Fruit fly (Drosophila melanogaster) whole organism, embryonic: ENCODE measurements around the gene Ccdc58.
A peak's percentile ranks its signal among the peaks of the same experiment; 100 is the strongest.

ENCODE experiments used
- Aef1 ChIP-seq: fragments of 200-800 bp; sonication (Bioruptor generic); IDR thresholded peaks from 3 replicates; pipeline ENCODE4 v1.3.6; 2022; ENCODE audit warnings: missing biosample characterization, missing genetic modification characterization
- Atf6 ChIP-seq: fragments of 200-800 bp; sonication (Bioruptor generic); IDR thresholded peaks from 2 replicates; pipeline ENCODE4 v1.3.6; 2022; ENCODE audit warnings: missing biosample characterization, missing genetic modification characterization
- Awh ChIP-seq: fragments of 200-800 bp; sonication (Bioruptor generic); IDR thresholded peaks from 2 replicates; pipeline ENCODE4, ENCODE4 v1.3.6; 2022; ENCODE audit warnings: missing biosample characterization, missing genetic modification characterization
- B-H2 ChIP-seq: fragments of 200-800 bp; sonication (Bioruptor generic); optimal IDR thresholded peaks from 2 replicates; lab custom pipeline; 2018; ENCODE audit warnings: missing biosample characterization, mild to moderate bottlenecking, missing genetic modification characterization
- CG1024 ChIP-seq: fragments of 200-800 bp; sonication (Bioruptor generic); IDR thresholded peaks from 2 replicates; pipeline ENCODE4 v1.3.6; 2022; ENCODE audit warnings: missing biosample characterization, missing genetic modification characterization
- CG10543 ChIP-seq: fragments of 200-800 bp; sonication (Bioruptor generic); optimal IDR thresholded peaks from 3 replicates; lab custom pipeline; 2017; ENCODE audit warnings: missing biosample characterization, mild to moderate bottlenecking, missing genetic modification characterization, moderate library complexity
- CG11723 ChIP-seq: fragments of 200-800 bp; sonication (Bioruptor generic); optimal IDR thresholded peaks from 2 replicates; lab custom pipeline; 2017; ENCODE audit warnings: missing biosample characterization, mild to moderate bottlenecking, missing genetic modification characterization
- CG12769 ChIP-seq: fragments of 200-800 bp; sonication (Bioruptor generic); optimal IDR thresholded peaks from 2 replicates; lab custom pipeline; 2019; ENCODE audit warnings: missing biosample characterization, mild to moderate bottlenecking, missing genetic modification characterization, moderate library complexity
- CG13296 ChIP-seq: fragments of 200-800 bp; sonication (Bioruptor generic); optimal IDR thresholded peaks from 3 replicates; lab custom pipeline; 2018; ENCODE audit warnings: missing biosample characterization, mild to moderate bottlenecking, missing genetic modification characterization
- CG13894 ChIP-seq: fragments of 200-800 bp; sonication (Bioruptor generic); optimal IDR thresholded peaks from 3 replicates; lab custom pipeline; 2018; ENCODE audit warnings: missing biosample characterization, mild to moderate bottlenecking, missing genetic modification characterization, moderate library complexity
- CG15479 ChIP-seq: fragments of 200-800 bp; sonication (Bioruptor generic); optimal IDR thresholded peaks from 3 replicates; lab custom pipeline; 2019; ENCODE audit warnings: missing biosample characterization, mild to moderate bottlenecking, missing genetic modification characterization, moderate library complexity
- CG17186 ChIP-seq: fragments of 200-800 bp; sonication (Bioruptor generic); optimal IDR thresholded peaks from 3 replicates; lab custom pipeline; 2017; ENCODE audit warnings: missing biosample characterization, missing genetic modification reagents, missing genetic modification characterization
- CG2875 ChIP-seq: fragments of 200-800 bp; sonication (Bioruptor generic); optimal IDR thresholded peaks from 2 replicates; lab custom pipeline; 2017; ENCODE audit warnings: missing biosample characterization, mild to moderate bottlenecking, missing genetic modification characterization, missing genetic modification reagents
- CG30020 ChIP-seq: fragments of 200-800 bp; optimal IDR thresholded peaks from 2 replicates; lab custom pipeline; 2019; ENCODE audit warnings: missing biosample characterization, mild to moderate bottlenecking, missing genetic modification characterization, moderate library complexity
- CG32532 ChIP-seq: fragments of 200-800 bp; sonication (Bioruptor generic); IDR thresholded peaks from 2 replicates; pipeline ENCODE4 v1.3.6; 2022; ENCODE audit warnings: missing biosample characterization, missing genetic modification characterization
- CG34376 ChIP-seq: fragments of 200-800 bp; sonication (Bioruptor generic); optimal IDR thresholded peaks from 2 replicates; lab custom pipeline; 2018; ENCODE audit warnings: missing biosample characterization, mild to moderate bottlenecking, missing genetic modification characterization
- CG7372 ChIP-seq: fragments of 200-800 bp; sonication (Bioruptor generic); IDR thresholded peaks from 2 replicates; pipeline ENCODE4 v1.3.6; 2022; ENCODE audit warnings: missing biosample characterization, missing genetic modification characterization
- CG7963 ChIP-seq: fragments of 200-800 bp; sonication (Bioruptor generic); IDR thresholded peaks from 3 replicates; pipeline ENCODE4 v1.3.6; 2022; ENCODE audit warnings: missing biosample characterization, missing genetic modification characterization; ENCODE audit not compliant: partially characterized antibody
- CG8089 ChIP-seq: fragments of 200-800 bp; sonication (Bioruptor generic); optimal IDR thresholded peaks from 3 replicates; lab custom pipeline; 2016; ENCODE audit warnings: missing biosample characterization, missing genetic modification characterization
- CG8359 ChIP-seq: fragments of 200-800 bp; sonication (Bioruptor generic); optimal IDR thresholded peaks from 2 replicates; lab custom pipeline; 2017; ENCODE audit warnings: missing biosample characterization, mild to moderate bottlenecking, missing genetic modification characterization, borderline replicate concordance
- CG9437 ChIP-seq: fragments of 200-800 bp; sonication (Bioruptor generic); optimal IDR thresholded peaks from 2 replicates; lab custom pipeline; 2018; ENCODE audit warnings: missing biosample characterization, mild to moderate bottlenecking, missing genetic modification characterization
- Dfd ChIP-seq, 2 experiments: fragments of >200 bp; optimal IDR thresholded peaks; 2 replicates each; lab custom pipeline; 2017; ENCODE audit warnings: missing biosample characterization in 2 of 2, missing genetic modification characterization in 2 of 2
- Dll ChIP-seq: fragments of 200-800 bp; sonication (Bioruptor generic); IDR thresholded peaks from 4 replicates; pipeline ENCODE4 v1.3.6; 2022; ENCODE audit warnings: missing biosample characterization, missing genetic modification characterization; ENCODE audit not compliant: partially characterized antibody
- Doc3 ChIP-seq: fragments of 200-800 bp; sonication (Bioruptor generic); IDR thresholded peaks from 3 replicates; pipeline ENCODE4 v1.3.6; 2022; ENCODE audit warnings: missing biosample characterization, missing genetic modification characterization; ENCODE audit not compliant: partially characterized antibody
- HLH4C ChIP-seq: fragments of 200-800 bp; sonication (Bioruptor generic); IDR thresholded peaks from 3 replicates; pipeline ENCODE4 v1.3.6; 2022; ENCODE audit warnings: missing biosample characterization, missing genetic modification characterization; ENCODE audit not compliant: partially characterized antibody
- HmgZ ChIP-seq: fragments of 200-800 bp; sonication (Bioruptor generic); optimal IDR thresholded peaks from 2 replicates; lab custom pipeline; 2018; ENCODE audit warnings: missing biosample characterization, mild to moderate bottlenecking, missing genetic modification characterization
- Med ChIP-seq: fragments of 200-800 bp; sonication (Bioruptor generic); peaks from one replicate; lab custom pipeline; 2016; ENCODE audit warnings: missing biosample characterization, missing genetic modification characterization, mild to moderate bottlenecking, inconsistent platforms, moderate library complexity
- Rfx ChIP-seq: fragments of 200-800 bp; sonication (Bioruptor generic); IDR thresholded peaks from 2 replicates; pipeline ENCODE4 v1.3.6; 2022; ENCODE audit warnings: missing biosample characterization, missing genetic modification characterization
- Taf1 ChIP-seq: fragments of 200-800 bp; sonication (Bioruptor generic); IDR thresholded peaks from 2 replicates; pipeline ENCODE4 v1.3.6; 2022; ENCODE audit warnings: missing biosample characterization, missing genetic modification characterization
- Tbp ChIP-seq: fragments of >200 bp; optimal IDR thresholded peaks from 2 replicates; lab custom pipeline; 2018; ENCODE audit warnings: missing biosample characterization, missing genetic modification characterization
- amos ChIP-seq: fragments of 200-800 bp; sonication (Bioruptor generic); IDR thresholded peaks from 2 replicates; pipeline ENCODE4 v1.3.6; 2022; ENCODE audit warnings: missing biosample characterization, missing genetic modification characterization; ENCODE audit not compliant: partially characterized antibody
- cg ChIP-seq: fragments of 200-800 bp; sonication (Bioruptor generic); optimal IDR thresholded peaks from 3 replicates; lab custom pipeline; 2019; ENCODE audit warnings: missing biosample characterization, mild to moderate bottlenecking, missing genetic modification characterization, moderate library complexity
- crol ChIP-seq: fragments of 200-800 bp; sonication (Bioruptor generic); IDR thresholded peaks from 2 replicates; pipeline ENCODE4 v1.3.6; 2022; ENCODE audit warnings: missing biosample characterization, missing genetic modification characterization
- dmrt99B ChIP-seq: fragments of 200-800 bp; sonication (Bioruptor generic); optimal IDR thresholded peaks from 2 replicates; lab custom pipeline; 2018; ENCODE audit warnings: missing biosample characterization, mild to moderate bottlenecking, missing genetic modification characterization, moderate library complexity
- esg ChIP-seq: fragments of 200-800 bp; sonication (Bioruptor generic); conservative IDR thresholded peaks from 2 replicates; pipeline ENCODE4 v1.3.6; 2022; ENCODE audit warnings: missing biosample characterization, missing genetic modification characterization
- exex ChIP-seq: fragments of 200-800 bp; sonication (Bioruptor generic); optimal IDR thresholded peaks from 4 replicates; lab custom pipeline; 2018; ENCODE audit warnings: missing biosample characterization, mild to moderate bottlenecking, missing genetic modification characterization, moderate library complexity
- gcm2 ChIP-seq: fragments of 200-800 bp; sonication (Bioruptor generic); optimal IDR thresholded peaks from 2 replicates; lab custom pipeline; 2016; ENCODE audit warnings: missing biosample characterization, missing genetic modification characterization
- grn ChIP-seq: fragments of 200-800 bp; sonication (Bioruptor generic); optimal IDR thresholded peaks from 3 replicates; lab custom pipeline; 2017; ENCODE audit warnings: missing biosample characterization, missing genetic modification characterization
- lola ChIP-seq, 3 experiments: fragments of >200 bp in 2 of 3; fragments of 200-800 bp in 1 of 3; sonication (Bioruptor generic) in 1 of 3; optimal IDR thresholded peaks; 2 replicates each; lab custom pipeline; 2017 to 2019; ENCODE audit warnings: missing biosample characterization in 3 of 3, missing genetic modification characterization in 3 of 3, mild to moderate bottlenecking in 1 of 3, moderate library complexity in 1 of 3
- mirr ChIP-seq: fragments of 200-800 bp; sonication (Bioruptor generic); optimal IDR thresholded peaks from 3 replicates; lab custom pipeline; 2018; ENCODE audit warnings: missing biosample characterization, mild to moderate bottlenecking, missing genetic modification characterization
- pan ChIP-seq, 4 experiments: fragments of >200 bp in 3 of 4; fragments of 200-800 bp in 1 of 4; sonication (Bioruptor generic) in 1 of 4; optimal IDR thresholded peaks in 3 of 4; IDR thresholded peaks in 1 of 4; 2 replicates each; pipeline versions ENCODE4 v1.3.6 to Lab custom; 2017 to 2022; ENCODE audit warnings: missing biosample characterization in 2 of 4, missing genetic modification characterization in 2 of 4, mixed read lengths in 1 of 4
- pnt ChIP-seq: fragments of 200-800 bp; sonication (Bioruptor generic); optimal IDR thresholded peaks from 3 replicates; lab custom pipeline; 2016; ENCODE audit warnings: missing biosample characterization, missing genetic modification characterization
- rib ChIP-seq: fragments of 200-800 bp; sonication (Bioruptor generic); IDR thresholded peaks from 2 replicates; pipeline ENCODE4 v1.3.6; 2022; ENCODE audit warnings: missing biosample characterization, missing genetic modification characterization
- sd ChIP-seq: fragments of 200-800 bp; sonication (Bioruptor generic); optimal IDR thresholded peaks from 3 replicates; lab custom pipeline; 2018; ENCODE audit warnings: missing biosample characterization, mild to moderate bottlenecking, missing genetic modification characterization, moderate library complexity
- so ChIP-seq: fragments of 200-800 bp; sonication (Bioruptor generic); IDR thresholded peaks from 3 replicates; pipeline ENCODE4 v1.3.6; 2022; ENCODE audit warnings: missing biosample characterization, missing genetic modification characterization
- sug ChIP-seq: fragments of 200-800 bp; optimal IDR thresholded peaks from 2 replicates; lab custom pipeline; 2019; ENCODE audit warnings: missing biosample characterization, mild to moderate bottlenecking, missing genetic modification characterization, moderate library complexity

Gene Ccdc58

dm6 chr3L:19787632-19788031 is 17.3 kb upstream of the Ccdc58 start:
- TF ChIP-seq HmgZ (peak; percentile 17), CG15479 (GFP tag; lab: Kevin White, UChicago) (peak; percentile 30), CG11723 (GFP tag; lab: Kevin White, UChicago) (no peak), mirr (peak; percentile 40), lola (GFP tag; optimal IDR thresholded peaks at IDR 0.05; lab: Kevin White, UChicago) (no peak), CG9437 (GFP tag; lab: Kevin White, UChicago) (no peak), CG12769 (peak; percentile 18), exex (peak; percentile 50), pan (optimal IDR thresholded peaks at IDR 0.05; lab: Kevin White, UChicago) (no peak), pan (GFP tag; optimal IDR thresholded peaks at IDR 0.05 in 1 of 2, IDR thresholded peaks at IDR 0.05 in 1 of 2) (no peak), CG30020 (no peak), pnt (no peak), HLH4C (GFP tag; lab: Robert Waterston, UW) (no peak), dmrt99B (tag; lab: Kevin White, UChicago) (no peak), CG7372 (no peak), CG13894 (peak; percentile 68), CG1024 (GFP tag; lab: Robert Waterston, UW) (no peak), CG32532 (0 out of 2 replicates have a peak, but pooled peaks have one; percentile 7), CG34376 (GFP tag; lab: Kevin White, UChicago) (peak; percentile 21), B-H2 (GFP tag; lab: Kevin White, UChicago) (peak; percentile 13), CG10543 (GFP tag; lab: Kevin White, UChicago) (peak; percentile 46), Med (GFP tag; lab: Kevin White, UChicago) (peak; percentile 71), rib (GFP tag; lab: Robert Waterston, UW) (peak; percentile 36; the same call in 1 of the 2 replicates), gcm2 (GFP tag; lab: Kevin White, UChicago) (no peak), sug (tag; lab: Kevin White, UChicago) (peak; percentile 70), Dll (GFP tag; lab: Robert Waterston, UW) (no peak), Rfx (GFP tag; lab: Robert Waterston, UW) (peak; percentile 11; the same call in 1 of the 2 replicates), cg (peak; percentile 52), Dfd (GFP tag; optimal IDR thresholded peaks at IDR 0.05; lab: Kevin White, UChicago) (no peak), so (no peak), grn (GFP tag; lab: Kevin White, UChicago) (peak; percentile 84)

- no peak for TF ChIP-seq Tbp (GFP tag; lab: Kevin White, UChicago)
- TF ChIP-seq CG7963, result no peak
- peak; percentile 31 for TF ChIP-seq exex
- TF ChIP-seq CG2875, result no peak
- TF ChIP-seq crol (GFP tag; lab: Robert Waterston, UW), result no peak
- TF ChIP-seq CG8089 (GFP tag; lab: Kevin White, UChicago), result no peak
- no peak for TF ChIP-seq Atf6
- no peak for TF ChIP-seq Awh (GFP tag; lab: Robert Waterston, UW)
- TF ChIP-seq sd (tag; lab: Kevin White, UChicago), result peak; percentile 68
- TF ChIP-seq Taf1 (GFP tag; lab: Robert Waterston, UW), result no peak
- no peak for TF ChIP-seq Aef1 (GFP tag; lab: Robert Waterston, UW)
- TF ChIP-seq CG13296 (GFP tag; lab: Kevin White, UChicago), result no peak
- TF ChIP-seq amos (GFP tag; lab: Robert Waterston, UW), result no peak
- TF ChIP-seq CG8359 (GFP tag; lab: Kevin White, UChicago), result no peak
- TF ChIP-seq esg (GFP tag; lab: Robert Waterston, UW), result no peak
- no peak for TF ChIP-seq Doc3 (GFP tag; lab: Robert Waterston, UW)
- TF ChIP-seq CG17186, result no peak
Measured at dm6 chr3L:19790564-19790928, 14.4 kb upstream of the Ccdc58 start.
